ENCODE assay signal across 2 fruit fly cellular contexts in the genomic region with DNA sequence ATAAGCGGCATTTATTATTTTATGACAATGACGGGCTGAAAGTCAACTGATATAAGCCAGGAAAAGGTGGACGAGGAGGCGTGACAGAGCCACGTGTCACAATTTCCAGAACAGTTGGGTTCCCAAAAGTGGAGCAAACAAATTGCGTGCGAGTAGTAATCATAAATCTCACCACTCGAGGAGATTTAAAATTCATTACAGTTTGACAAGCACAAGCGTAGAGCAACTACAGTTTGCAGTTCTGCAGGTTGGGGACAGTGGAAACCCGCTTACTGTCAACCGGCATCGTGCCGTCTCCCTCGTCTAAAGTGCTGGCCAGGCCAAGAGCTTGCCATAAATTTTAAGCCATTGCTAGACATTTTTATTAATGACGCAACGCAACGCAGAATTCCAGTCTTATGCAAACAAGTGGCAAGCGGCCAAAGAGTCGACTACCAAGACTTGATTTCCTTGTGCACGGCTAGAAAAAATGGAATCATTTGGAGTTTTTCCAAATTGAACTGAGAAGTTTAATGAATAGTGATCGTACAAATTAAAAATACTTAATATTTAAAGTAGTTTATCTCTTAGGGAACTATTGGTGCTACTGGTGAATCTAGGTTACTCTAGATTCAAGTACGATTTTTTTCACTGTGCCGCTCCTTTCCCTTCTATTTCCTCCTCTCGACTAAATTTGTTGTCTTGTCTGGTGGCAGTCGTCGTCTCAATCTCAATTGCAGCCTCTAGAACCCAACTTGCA.
TF ChIP-seq lines count a peak whose summit lies in the region.

No protein-coding gene starts in this region.

TF ChIP-seq in whole organism, embryonic, 481 proteins besides CTCF, POLR2A, EP300 and RAD21 (continued from another document):
- peak in 1 of 2 experiments; percentile 8 for TF ChIP-seq Pdp1 (GFP tag; optimal IDR thresholded peaks at IDR 0.05; lab: Kevin White, UChicago)
- TF ChIP-seq CG10462 (GFP tag; optimal IDR thresholded peaks at IDR 0.05; lab: Kevin White, UChicago) = no peak

TF ChIP-seq in whole organism, prepupa, 60 proteins besides CTCF, POLR2A, EP300 and RAD21 (continued from another document):
- TF ChIP-seq Smox (GFP tag; optimal IDR thresholded peaks at IDR 0.05; lab: Kevin White, UChicago) (no peak), CG11762 (GFP tag; optimal IDR thresholded peaks at IDR 0.05; lab: Kevin White, UChicago; ENCODE audit: insufficient read depth) (peak; percentile 44), CG6163 (GFP tag; IDR thresholded peaks at IDR 0.05; lab: Robert Waterston, UW) (peak; percentile 75), Eip93F (GFP tag; optimal IDR thresholded peaks at IDR 0.05; lab: Kevin White, UChicago) (no peak), fd85E (GFP tag; optimal IDR thresholded peaks at IDR 0.05; lab: Kevin White, UChicago) (no peak), Ets21C (GFP tag; optimal IDR thresholded peaks at IDR 0.05; lab: Kevin White, UChicago) (no peak), Blimp-1 (GFP tag; optimal IDR thresholded peaks at IDR 0.05; lab: Kevin White, UChicago) (no peak), CG6792 (GFP tag; optimal IDR thresholded peaks at IDR 0.05; lab: Kevin White, UChicago) (peak; percentile 18), CG8119 (GFP tag; IDR thresholded peaks at IDR 0.05; lab: Robert Waterston, UW) (peak; percentile 70; the same call in 2 of the 3 replicates), CG15336 (GFP tag; IDR thresholded peaks at IDR 0.05; lab: Robert Waterston, UW) (peak; percentile 81), Eip78C (GFP tag; lab: Kevin White, UChicago) (peak; percentile 63), CG32006 (GFP tag; optimal IDR thresholded peaks at IDR 0.05; lab: Kevin White, UChicago) (peak; percentile 79), acj6 (GFP tag; optimal IDR thresholded peaks at IDR 0.05; lab: Kevin White, UChicago) (peak; percentile 13), CG3919 (GFP tag; optimal IDR thresholded peaks at IDR 0.05; lab: Kevin White, UChicago) (peak; percentile 56), salr (GFP tag; optimal IDR thresholded peaks at IDR 0.05; lab: Kevin White, UChicago) (peak in 1 of 2 experiments; percentile 40), Sox14 (GFP tag; optimal IDR thresholded peaks at IDR 0.05; lab: Kevin White, UChicago) (peak; percentile 16), Eip75B (GFP tag; optimal IDR thresholded peaks at IDR 0.05; lab: Kevin White, UChicago) (peak; percentile 9), CG16779 (tag; optimal IDR thresholded peaks at IDR 0.05; lab: Kevin White, UChicago) (peak; percentile 16), eg (GFP tag; IDR thresholded peaks at IDR 0.05; lab: Robert Waterston, UW) (peak; percentile 86), CG4318 (GFP tag; optimal IDR thresholded peaks at IDR 0.05; lab: Kevin White, UChicago) (peak; percentile 40), CG10631 (GFP tag; optimal IDR thresholded peaks at IDR 0.05; lab: Kevin White, UChicago) (peak; percentile 29), dsx (GFP tag; optimal IDR thresholded peaks at IDR 0.05; lab: Kevin White, UChicago; ENCODE audit: poor library complexity, severe bottlenecking) (no peak), cyc (GFP tag; optimal IDR thresholded peaks at IDR 0.05; lab: Kevin White, UChicago) (no peak), fd59A (GFP tag; optimal IDR thresholded peaks at IDR 0.05; lab: Kevin White, UChicago) (no peak), CG8632 (GFP tag; optimal IDR thresholded peaks at IDR 0.05; lab: Kevin White, UChicago) (no peak), Met (GFP tag; optimal IDR thresholded peaks at IDR 0.05; lab: Kevin White, UChicago) (no peak), ss (GFP tag; optimal IDR thresholded peaks at IDR 0.05; lab: Kevin White, UChicago) (no peak), CG8319 (GFP tag; optimal IDR thresholded peaks at IDR 0.05; lab: Kevin White, UChicago) (peak; percentile 19), CG11294 (GFP tag; IDR thresholded peaks at IDR 0.05; lab: Robert Waterston, UW) (peak; percentile 70), Gug (GFP tag; IDR thresholded peaks at IDR 0.05; lab: Robert Waterston, UW) (peak; percentile 71)
